Worm (Caenorhabditis elegans) whole organism, L4 larva: ENCODE results near the gene F15E6.5.

Experiments
- D1046.2 ChIP-seq: fragments of 200-800 bp; sonication (Bioruptor generic); IDR thresholded peaks from 2 replicates; pipeline ENCODE4 v1.3.6; 2022; ENCODE audit warnings: missing genetic modification characterization, missing compliant biosample characterization
- F26F4.8 ChIP-seq: fragments of 200-800 bp; sonication (Bioruptor generic); conservative IDR thresholded peaks from 2 replicates; pipeline ENCODE4 v1.3.6; 2022; ENCODE audit warnings: missing genetic modification characterization, missing compliant biosample characterization
- R02D3.7 ChIP-seq: fragments of 150-350 bp; sonication (generic microtip); optimal IDR thresholded peaks from 3 replicates; lab custom pipeline; 2014; ENCODE audit warnings: missing biosample characterization, missing genetic modification characterization
- Y105C5A.15 ChIP-seq: fragments of 200-800 bp; sonication (Bioruptor generic); IDR thresholded peaks from 2 replicates; pipeline ENCODE4 v1.3.6; 2022; ENCODE audit warnings: missing genetic modification characterization, missing compliant biosample characterization
- ZK337.2 ChIP-seq: fragments of 200-800 bp; sonication (Bioruptor generic); IDR thresholded peaks from 2 replicates; pipeline ENCODE4 v1.3.6; 2022; ENCODE audit warnings: missing genetic modification reagents, missing genetic modification characterization, missing compliant biosample characterization
- ZK546.5 ChIP-seq, 2 experiments: sonication (generic microtip); optimal IDR thresholded peaks; 2 replicates each; lab custom pipeline; 2017; ENCODE audit warnings: missing biosample characterization in 2 of 2, missing genetic modification characterization in 2 of 2
- aha-1 ChIP-seq: fragments of 150-350 bp; peaks from one replicate; lab custom pipeline; 2014; ENCODE audit warnings: missing biosample characterization, missing genetic modification characterization
- ama-1 ChIP-seq: fragments of 150-350 bp; optimal IDR thresholded peaks from 2 replicates; lab custom pipeline; 2014; ENCODE audit warnings: inconsistent platforms, mixed read lengths
- arid-1 ChIP-seq: fragments of 200-800 bp; sonication (Bioruptor generic); conservative IDR thresholded peaks from 2 replicates; pipeline ENCODE4 v1.3.6; 2022; ENCODE audit warnings: missing genetic modification reagents, missing genetic modification characterization, missing compliant biosample characterization
- ceh-32 ChIP-seq: sonication (generic microtip); optimal IDR thresholded peaks from 2 replicates; lab custom pipeline; 2016; ENCODE audit warnings: mild to moderate bottlenecking, missing genetic modification characterization, missing compliant biosample characterization; ENCODE audit not compliant: poor library complexity
- ceh-44 ChIP-seq: fragments of 200-800 bp; sonication (Bioruptor generic); IDR thresholded peaks from 2 replicates; pipeline ENCODE4 v1.3.6; 2022; ENCODE audit warnings: missing genetic modification reagents, missing genetic modification characterization, missing compliant biosample characterization
- ceh-62 ChIP-seq: sonication (generic microtip); optimal IDR thresholded peaks from 2 replicates; lab custom pipeline; 2017; ENCODE audit warnings: missing biosample characterization, missing genetic modification characterization
- daf-8 ChIP-seq: fragments of 200-800 bp; sonication (Bioruptor generic); IDR thresholded peaks from 2 replicates; pipeline ENCODE4 v1.3.6; 2022; ENCODE audit warnings: missing genetic modification characterization, missing compliant biosample characterization
- dmd-8 ChIP-seq: fragments of 200-800 bp; sonication (Bioruptor generic); IDR thresholded peaks from 2 replicates; pipeline ENCODE4 v1.3.6; 2022; ENCODE audit warnings: missing genetic modification characterization, missing compliant biosample characterization
- dmd-9 ChIP-seq: fragments of 200-800 bp; sonication (Bioruptor generic); IDR thresholded peaks from 2 replicates; pipeline ENCODE4 v1.3.6; 2022; ENCODE audit warnings: missing genetic modification reagents, missing genetic modification characterization, missing compliant biosample characterization
- dve-1 ChIP-seq: sonication (generic microtip); optimal IDR thresholded peaks from 2 replicates; lab custom pipeline; 2017; ENCODE audit warnings: antibody characterized with exemption, mild to moderate bottlenecking, missing genetic modification characterization, missing compliant biosample characterization; ENCODE audit not compliant: insufficient read depth
- egl-43 ChIP-seq: fragments of 200-800 bp; sonication (Bioruptor generic); IDR thresholded peaks from 2 replicates; pipeline ENCODE4 v1.3.6; 2022; ENCODE audit warnings: missing genetic modification reagents, missing genetic modification characterization, missing compliant biosample characterization
- hlh-11 ChIP-seq: fragments of 200-800 bp; sonication (Bioruptor generic); optimal IDR thresholded peaks from 2 replicates; lab custom pipeline; 2018; ENCODE audit warnings: mild to moderate bottlenecking, missing genetic modification characterization, missing compliant biosample characterization
- hlh-30 ChIP-seq: sonication (generic microtip); optimal IDR thresholded peaks from 2 replicates; lab custom pipeline; 2017; ENCODE audit warnings: antibody characterized with exemption, mild to moderate bottlenecking, missing genetic modification characterization, missing compliant biosample characterization; ENCODE audit not compliant: insufficient read depth
- lin-13 ChIP-seq: fragments of 150-350 bp; optimal IDR thresholded peaks from 2 replicates; lab custom pipeline; 2014; ENCODE audit warnings: missing biosample characterization, missing genetic modification reagents, missing genetic modification characterization
- lin-29 ChIP-seq: fragments of 200-800 bp; sonication (Bioruptor generic); IDR thresholded peaks from 2 replicates; pipeline ENCODE4 v1.3.6; 2022; ENCODE audit warnings: missing genetic modification reagents, missing genetic modification characterization, missing compliant biosample characterization
- mxl-2 ChIP-seq: fragments of 200-800 bp; sonication (Bioruptor generic); conservative IDR thresholded peaks from 2 replicates; pipeline ENCODE4 v1.3.6; 2022; ENCODE audit warnings: missing genetic modification reagents, missing genetic modification characterization, missing compliant biosample characterization
- nhr-11 ChIP-seq: fragments of 150-350 bp; optimal IDR thresholded peaks from 2 replicates; lab custom pipeline; 2014; ENCODE audit warnings: missing biosample characterization, missing genetic modification characterization
- nhr-111 ChIP-seq: fragments of 200-800 bp; sonication (Bioruptor generic); optimal IDR thresholded peaks from 2 replicates; lab custom pipeline; 2018; ENCODE audit warnings: mild to moderate bottlenecking, missing genetic modification characterization, missing compliant biosample characterization
- nhr-25 ChIP-seq: sonication (generic microtip); optimal IDR thresholded peaks from 2 replicates; lab custom pipeline; 2017; ENCODE audit warnings: missing genetic modification characterization, mild to moderate bottlenecking, missing compliant biosample characterization, antibody characterized with exemption, moderate library complexity, borderline replicate concordance; ENCODE audit not compliant: insufficient read depth
- nhr-41 ChIP-seq: fragments of 200-800 bp; sonication (Bioruptor generic); IDR thresholded peaks from 2 replicates; pipeline ENCODE4 v1.3.6; 2022; ENCODE audit warnings: missing genetic modification reagents, missing genetic modification characterization, missing compliant biosample characterization
- nhr-42 ChIP-seq: fragments of 200-800 bp; sonication (Bioruptor generic); IDR thresholded peaks from 2 replicates; pipeline ENCODE4 v1.3.6; 2022; ENCODE audit warnings: missing genetic modification characterization, missing compliant biosample characterization
- nhr-48 ChIP-seq: sonication (generic microtip); optimal IDR thresholded peaks from 2 replicates; lab custom pipeline; 2016; ENCODE audit warnings: mild to moderate bottlenecking, missing genetic modification characterization, missing compliant biosample characterization
- php-3 ChIP-seq: fragments of 200-800 bp; sonication (Bioruptor generic); IDR thresholded peaks from 2 replicates; pipeline ENCODE4 v1.3.6; 2022; ENCODE audit warnings: missing genetic modification reagents, missing genetic modification characterization, missing compliant biosample characterization
- rbr-2 ChIP-seq: sonication (generic microtip); optimal IDR thresholded peaks from 2 replicates; lab custom pipeline; 2016; ENCODE audit warnings: missing genotype, missing genetic modification characterization, missing compliant biosample characterization
- set-16 ChIP-seq: fragments of 200-800 bp; sonication (Bioruptor generic); IDR thresholded peaks from 2 replicates; pipeline ENCODE4 v1.3.6; 2022; ENCODE audit warnings: missing genetic modification reagents, missing genetic modification characterization, missing compliant biosample characterization
- skn-1 ChIP-seq: fragments of 150-350 bp; optimal IDR thresholded peaks from 2 replicates; lab custom pipeline; 2014; ENCODE audit warnings: missing biosample characterization, missing genetic modification characterization
- snpc-1.2 ChIP-seq: fragments of 200-800 bp; sonication (Bioruptor generic); IDR thresholded peaks from 2 replicates; pipeline ENCODE4 v1.3.6; 2022; ENCODE audit warnings: missing genetic modification reagents, missing genetic modification characterization, missing compliant biosample characterization
- spr-3 ChIP-seq: fragments of 200-800 bp; sonication (Bioruptor generic); optimal IDR thresholded peaks from 2 replicates; lab custom pipeline; 2018; ENCODE audit warnings: mild to moderate bottlenecking, missing genetic modification characterization, missing compliant biosample characterization
- unc-130 ChIP-seq: sonication (generic microtip); optimal IDR thresholded peaks from 2 replicates; lab custom pipeline; 2016; ENCODE audit warnings: missing genetic modification reagents, missing genetic modification characterization, missing compliant biosample characterization
- unc-62 ChIP-seq, 3 experiments: fragments of 150-350 bp in 1 of 3; sonication (generic microtip); optimal IDR thresholded peaks in 2 of 3; peaks in 1 of 3; 1 replicate in 1 of 3; 2 replicates in 2 of 3; lab custom pipeline; 2014 to 2017; ENCODE audit warnings: missing biosample characterization in 3 of 3, missing genetic modification characterization in 3 of 3, missing genetic modification reagents in 3 of 3, missing genotype in 1 of 3
- zag-1 ChIP-seq: fragments of 150-350 bp; optimal IDR thresholded peaks from 2 replicates; lab custom pipeline; 2014; ENCODE audit warnings: missing biosample characterization, missing genetic modification characterization
- zfp-2 ChIP-seq: sonication (generic microtip); optimal IDR thresholded peaks from 2 replicates; lab custom pipeline; 2016; ENCODE audit warnings: mild to moderate bottlenecking, missing genetic modification characterization, missing compliant biosample characterization
- zip-11 ChIP-seq: fragments of 200-800 bp; sonication (Bioruptor generic); IDR thresholded peaks from 2 replicates; pipeline ENCODE4 v1.3.6; 2022; ENCODE audit warnings: missing genetic modification characterization, missing compliant biosample characterization
- zip-2 ChIP-seq: fragments of 150-350 bp; optimal IDR thresholded peaks from 2 replicates; lab custom pipeline; 2014; ENCODE audit warnings: missing biosample characterization, missing genetic modification characterization
- ztf-7 ChIP-seq: fragments of 150-350 bp; optimal IDR thresholded peaks from 2 replicates; lab custom pipeline; 2014; ENCODE audit warnings: missing biosample characterization, missing genetic modification characterization

Gene F15E6.5

ce11 chrIV:4265951-4266350 lies 23.4 kb upstream of the F15E6.5 start:
- TF ChIP-seq zfp-2 (no peak), ZK546.5 (tag; optimal IDR thresholded peaks at IDR 0.05; lab: Kevin White, UChicago) (no peak), hlh-30 (tag; lab: Kevin White, UChicago) (no peak), set-16 (GFP tag; lab: Robert Waterston, UW) (peak; percentile 60; the same call in 1 of the 2 replicates), nhr-48 (tag; lab: Kevin White, UChicago) (no peak), ama-1 (no peak), daf-8 (no peak), nhr-42 (no peak), zip-2 (tag; lab: Kevin White, UChicago) (no peak), dmd-8 (GFP tag; lab: Robert Waterston, UW) (0 out of 2 replicates have a peak, but pooled peaks have one; percentile 35), php-3 (no peak)

- TF ChIP-seq egl-43 (GFP tag; lab: Robert Waterston, UW) (no peak), unc-130 (GFP tag; lab: Kevin White, UChicago) (no peak)
Observed at ce11 chrIV:4267320-4267719, 22.0 kb upstream of the F15E6.5 start, which contains the start of gene F36A4.4. TSS of gene F36A4.4 (plus strand) at chrIV:4267620.

- TF ChIP-seq nhr-48 (tag; lab: Kevin White, UChicago) (no peak), unc-62 (GFP tag; optimal IDR thresholded peaks at IDR 0.05 in 1 of 2; lab: Kevin White, UChicago) (peak in 1 of 2 experiments; percentile 73), unc-62 (tag; optimal IDR thresholded peaks at IDR 0.05; lab: Kevin White, UChicago) (no peak), nhr-111 (GFP tag; lab: Kevin White, UChicago) (no peak), ceh-62 (no peak)
Observed at ce11 chrIV:4269308-4269707, 20.1 kb upstream of the F15E6.5 start, which contains the start of gene F36A4.3. TSS of gene F36A4.3 (plus strand) at chrIV:4269608.

- TF ChIP-seq ceh-32 (no peak), skn-1 (no peak), lin-29 (GFP tag; lab: Robert Waterston, UW) (no peak), nhr-41 (GFP tag; lab: Robert Waterston, UW) (no peak), mxl-2 (GFP tag; lab: Robert Waterston, UW) (no peak), F26F4.8 (no peak), zag-1 (tag; lab: Kevin White, UChicago) (no peak), zip-11 (no peak), arid-1 (GFP tag; lab: Robert Waterston, UW) (no peak), ZK337.2 (GFP tag; lab: Robert Waterston, UW) (no peak)
- TF ChIP-seq, all 104 proteins: peak for 0
Observed at ce11 chrIV:4270925-4271324, 18.4 kb upstream of the F15E6.5 start, which contains the start of gene F36A4.2. TSS of gene F36A4.2 (plus strand) at chrIV:4271225.

- TF ChIP-seq lin-13 (GFP tag; lab: Kevin White, UChicago) (no peak), zip-11 (no peak), dmd-9 (GFP tag; lab: Robert Waterston, UW) (no peak), spr-3 (GFP tag; lab: Kevin White, UChicago) (no peak), dve-1 (no peak), hlh-11 (tag; lab: Kevin White, UChicago) (no peak), nhr-11 (tag; lab: Kevin White, UChicago) (no peak), nhr-41 (GFP tag; lab: Robert Waterston, UW) (no peak), aha-1 (no peak), ztf-7 (tag; lab: Kevin White, UChicago) (no peak), daf-8 (no peak), rbr-2 (tag; lab: Kevin White, UChicago) (no peak), snpc-1.2 (GFP tag; lab: Robert Waterston, UW) (no peak), R02D3.7 (tag; lab: Kevin White, UChicago) (no peak), Y105C5A.15 (GFP tag; lab: Robert Waterston, UW) (no peak), D1046.2 (no peak), ceh-44 (GFP tag; lab: Robert Waterston, UW) (no peak), nhr-25 (tag; lab: Kevin White, UChicago) (no peak), F26F4.8 (no peak)
Observed at ce11 chrIV:4272167-4272566, 17.2 kb upstream of the F15E6.5 start, which contains the start of gene F36A4.1. TSS of gene F36A4.1 (plus strand) at chrIV:4272467.
